Fruit fly (Drosophila melanogaster) whole organism, embryonic: ENCODE results near the gene CG43218.

ENCODE experiments used
- Aef1 ChIP-seq: fragments of 200-800 bp; sonication (Bioruptor generic); IDR thresholded peaks from 3 replicates; pipeline ENCODE4 v1.3.6; 2022; ENCODE audit warnings: missing biosample characterization, missing genetic modification characterization
- CG10366 ChIP-seq: fragments of 200-800 bp; sonication (Bioruptor generic); IDR thresholded peaks from 2 replicates; pipeline ENCODE4 v1.3.6; 2022; ENCODE audit warnings: missing biosample characterization, missing genetic modification characterization
- CG16813 ChIP-seq: fragments of 200-800 bp; sonication (Bioruptor generic); IDR thresholded peaks from 3 replicates; pipeline ENCODE4 v1.3.6; 2022; ENCODE audit warnings: missing biosample characterization, missing genetic modification characterization; ENCODE audit not compliant: partially characterized antibody
- CG4328 ChIP-seq: fragments of 200-800 bp; sonication (Bioruptor generic); optimal IDR thresholded peaks from 3 replicates; lab custom pipeline; 2017; ENCODE audit warnings: missing biosample characterization, missing genetic modification reagents, missing genetic modification characterization
- CG4730 ChIP-seq: fragments of 200-800 bp; sonication (Bioruptor generic); IDR thresholded peaks from 2 replicates; pipeline ENCODE4 v1.3.6; 2022; ENCODE audit warnings: missing biosample characterization, missing genetic modification characterization
- chif ChIP-seq, 2 experiments: fragments of 200-800 bp; sonication (Bioruptor generic); optimal IDR thresholded peaks; 3 replicates each; lab custom pipeline; 2016; ENCODE audit warnings: missing biosample characterization in 2 of 2, missing genetic modification characterization in 2 of 2
- jumu ChIP-seq: fragments of 200-800 bp; sonication (Bioruptor generic); optimal IDR thresholded peaks from 3 replicates; lab custom pipeline; 2016; ENCODE audit warnings: missing biosample characterization, missing genetic modification characterization

DNA sequence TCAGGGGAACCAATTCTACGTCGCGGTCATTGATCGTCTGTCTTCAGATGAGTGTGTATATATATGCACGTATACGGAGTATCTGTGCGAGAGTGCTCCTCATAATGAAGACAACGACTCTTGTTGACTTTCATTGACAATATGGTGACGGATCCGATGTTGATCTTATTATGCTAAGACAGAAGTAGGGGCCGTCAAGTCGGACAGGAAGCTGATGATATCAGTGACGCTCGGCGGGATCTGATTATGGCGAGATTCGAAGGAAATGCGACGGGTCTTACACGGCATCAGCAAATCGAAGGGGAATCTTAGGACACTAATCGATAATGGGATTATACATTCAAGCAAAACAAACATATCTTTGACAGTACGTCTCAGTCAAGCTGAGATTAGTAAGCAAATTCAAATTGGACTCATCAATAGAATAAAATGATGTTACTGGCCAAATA lies 3.3 kb upstream of the CG43218 start:
- TF ChIP-seq chif (GFP tag; optimal IDR thresholded peaks at IDR 0.05; lab: Kevin White, UChicago) = no peak
- no peak for TF ChIP-seq Aef1 (GFP tag; lab: Robert Waterston, UW)
- TF ChIP-seq CG10366 = no peak
- TF ChIP-seq CG16813 (GFP tag; lab: Robert Waterston, UW) = no peak
- TF ChIP-seq CG4328 (GFP tag; lab: Kevin White, UChicago) = no peak
- TF ChIP-seq CG4730 (GFP tag; lab: Robert Waterston, UW) = no peak
- TF ChIP-seq jumu (GFP tag; lab: Kevin White, UChicago) = no peak
